Fruit fly (Drosophila melanogaster) whole organism, prepupa: ENCODE results near the gene ex.
A peak's percentile ranks its signal among the peaks of the same experiment; 100 is the strongest.

Experiments
- Blimp-1 ChIP-seq: fragments of 200-800 bp; sonication (Bioruptor generic); optimal IDR thresholded peaks from 3 replicates; lab custom pipeline; 2017; ENCODE audit warnings: missing biosample characterization, missing genetic modification characterization, mild to moderate bottlenecking, moderate library complexity, missing genetic modification reagents
- CG10631 ChIP-seq: fragments of 200-800 bp; sonication (Bioruptor generic); optimal IDR thresholded peaks from 2 replicates; lab custom pipeline; 2016; ENCODE audit warnings: missing biosample characterization, missing genetic modification characterization
- CG10669 ChIP-seq: fragments of 200-800 bp; sonication (Bioruptor generic); optimal IDR thresholded peaks from 3 replicates; lab custom pipeline; 2018; ENCODE audit warnings: missing biosample characterization, mild to moderate bottlenecking, missing genetic modification characterization, moderate library complexity
- CG11762 ChIP-seq: fragments of 200-800 bp; sonication (Bioruptor generic); optimal IDR thresholded peaks from 3 replicates; lab custom pipeline; 2016; ENCODE audit warnings: missing biosample characterization, missing genetic modification characterization; ENCODE audit not compliant: insufficient read depth
- CG11902 ChIP-seq: fragments of 200-800 bp; sonication (Bioruptor generic); optimal IDR thresholded peaks from 3 replicates; lab custom pipeline; 2016; ENCODE audit warnings: missing biosample characterization, missing genetic modification characterization
- CG1621 ChIP-seq: fragments of 200-800 bp; sonication (Bioruptor generic); optimal IDR thresholded peaks from 3 replicates; lab custom pipeline; 2018; ENCODE audit warnings: missing biosample characterization, mild to moderate bottlenecking, missing genetic modification characterization
- CG16779 ChIP-seq: fragments of 200-800 bp; sonication (Bioruptor generic); optimal IDR thresholded peaks from 3 replicates; lab custom pipeline; 2017; ENCODE audit warnings: missing biosample characterization, mild to moderate bottlenecking, missing genetic modification characterization
- CG3032 ChIP-seq: fragments of 200-800 bp; optimal IDR thresholded peaks from 2 replicates; lab custom pipeline; 2019; ENCODE audit warnings: missing biosample characterization, mild to moderate bottlenecking, missing genetic modification characterization, moderate library complexity
- CG31627 ChIP-seq: fragments of 200-800 bp; sonication (Bioruptor generic); optimal IDR thresholded peaks from 3 replicates; lab custom pipeline; 2016; ENCODE audit warnings: missing biosample characterization, missing genetic modification characterization
- CG32006 ChIP-seq: fragments of 200-800 bp; sonication (Bioruptor generic); optimal IDR thresholded peaks from 3 replicates; lab custom pipeline; 2017; ENCODE audit warnings: missing biosample characterization, mild to moderate bottlenecking, missing genetic modification characterization
- CG3919 ChIP-seq: fragments of 200-800 bp; sonication (Bioruptor generic); optimal IDR thresholded peaks from 3 replicates; lab custom pipeline; 2016; ENCODE audit warnings: missing biosample characterization, missing genetic modification characterization
- CG6163 ChIP-seq: fragments of 200-800 bp; sonication (Bioruptor generic); IDR thresholded peaks from 3 replicates; pipeline ENCODE4 v1.3.6; 2022; ENCODE audit warnings: missing biosample characterization, missing genetic modification characterization
- CG6276 ChIP-seq: fragments of 200-800 bp; sonication (Bioruptor generic); optimal IDR thresholded peaks from 2 replicates; lab custom pipeline; 2017; ENCODE audit warnings: missing biosample characterization, mild to moderate bottlenecking, missing genetic modification characterization
- CG6808 ChIP-seq: fragments of 200-800 bp; sonication (Bioruptor generic); optimal IDR thresholded peaks from 3 replicates; lab custom pipeline; 2017; ENCODE audit warnings: missing biosample characterization, missing genetic modification characterization, mild to moderate bottlenecking, moderate library complexity, missing genetic modification reagents
- CG6854 ChIP-seq: fragments of 200-800 bp; sonication (Bioruptor generic); optimal IDR thresholded peaks from 2 replicates; lab custom pipeline; 2017; ENCODE audit warnings: missing biosample characterization, mild to moderate bottlenecking, missing genetic modification characterization
- CG7368 ChIP-seq: fragments of 200-800 bp; sonication (Bioruptor generic); optimal IDR thresholded peaks from 3 replicates; lab custom pipeline; 2016; ENCODE audit warnings: missing biosample characterization, missing genetic modification characterization
- CG8319 ChIP-seq: fragments of 200-800 bp; sonication (Bioruptor generic); optimal IDR thresholded peaks from 3 replicates; lab custom pipeline; 2016; ENCODE audit warnings: missing biosample characterization, missing genetic modification characterization
- CG8632 ChIP-seq: fragments of 200-800 bp; sonication (Bioruptor generic); optimal IDR thresholded peaks from 3 replicates; lab custom pipeline; 2016; ENCODE audit warnings: missing biosample characterization, missing genetic modification characterization
- CG9139 ChIP-seq: fragments of 200-800 bp; sonication (Bioruptor generic); optimal IDR thresholded peaks from 3 replicates; lab custom pipeline; 2017; ENCODE audit warnings: missing biosample characterization, mild to moderate bottlenecking, missing genetic modification characterization
- Eip75B ChIP-seq: fragments of 200-800 bp; sonication (Bioruptor generic); optimal IDR thresholded peaks from 3 replicates; lab custom pipeline; 2016; ENCODE audit warnings: missing biosample characterization, missing genetic modification characterization
- Eip78C ChIP-seq: fragments of 200-800 bp; sonication (Bioruptor generic); peaks from one replicate; lab custom pipeline; 2016; ENCODE audit warnings: missing biosample characterization, missing genetic modification characterization
- Eip93F ChIP-seq: fragments of 200-800 bp; sonication (Bioruptor generic); optimal IDR thresholded peaks from 2 replicates; lab custom pipeline; 2016; ENCODE audit warnings: missing biosample characterization, mild to moderate bottlenecking, missing genetic modification characterization
- Ets21C ChIP-seq: fragments of 200-800 bp; sonication (Bioruptor generic); optimal IDR thresholded peaks from 3 replicates; lab custom pipeline; 2016; ENCODE audit warnings: missing biosample characterization, missing genetic modification characterization
- Ets96B ChIP-seq: fragments of 200-800 bp; optimal IDR thresholded peaks from 2 replicates; lab custom pipeline; 2019; ENCODE audit warnings: missing biosample characterization, mild to moderate bottlenecking, missing genetic modification characterization, moderate library complexity
- Hr38 ChIP-seq: sonication (Bioruptor generic); optimal IDR thresholded peaks from 2 replicates; lab custom pipeline; 2016; ENCODE audit warnings: missing biosample characterization, missing genetic modification characterization
- Hr4 ChIP-seq: fragments of 200-800 bp; sonication (Bioruptor generic); optimal IDR thresholded peaks from 3 replicates; lab custom pipeline; 2016; ENCODE audit warnings: missing biosample characterization, missing genetic modification characterization
- OdsH ChIP-seq: fragments of 200-800 bp; sonication (Bioruptor generic); optimal IDR thresholded peaks from 3 replicates; lab custom pipeline; 2016; ENCODE audit warnings: missing biosample characterization, missing genetic modification characterization
- Sox102F ChIP-seq: fragments of 200-800 bp; sonication (Bioruptor generic); optimal IDR thresholded peaks from 2 replicates; lab custom pipeline; 2016; ENCODE audit warnings: missing biosample characterization, mild to moderate bottlenecking, missing genetic modification characterization
- Sox14 ChIP-seq: fragments of 200-800 bp; sonication (Bioruptor generic); optimal IDR thresholded peaks from 3 replicates; lab custom pipeline; 2016; ENCODE audit warnings: missing biosample characterization, missing genetic modification characterization
- achi ChIP-seq: fragments of 200-800 bp; sonication (Bioruptor generic); optimal IDR thresholded peaks from 3 replicates; lab custom pipeline; 2016; ENCODE audit warnings: missing biosample characterization, missing genetic modification characterization
- acj6 ChIP-seq: fragments of 200-800 bp; sonication (Bioruptor generic); optimal IDR thresholded peaks from 3 replicates; lab custom pipeline; 2016; ENCODE audit warnings: missing biosample characterization, missing genetic modification characterization
- dac ChIP-seq: fragments of 200-800 bp; sonication (Bioruptor generic); optimal IDR thresholded peaks from 2 replicates; lab custom pipeline; 2017; ENCODE audit warnings: missing biosample characterization, mild to moderate bottlenecking, missing genetic modification characterization
- eg ChIP-seq: fragments of 200-800 bp; sonication (Bioruptor generic); IDR thresholded peaks from 3 replicates; pipeline ENCODE4 v1.3.6; 2022; ENCODE audit warnings: missing biosample characterization, missing genetic modification characterization
- fd59A ChIP-seq: fragments of 200-800 bp; sonication (Bioruptor generic); optimal IDR thresholded peaks from 2 replicates; lab custom pipeline; 2017; ENCODE audit warnings: missing biosample characterization, mild to moderate bottlenecking, missing genetic modification characterization, missing genetic modification reagents
- fkh ChIP-seq: fragments of 200-800 bp; sonication (Bioruptor generic); optimal IDR thresholded peaks from 3 replicates; lab custom pipeline; 2017; ENCODE audit warnings: missing biosample characterization, mild to moderate bottlenecking, missing genetic modification characterization, moderate library complexity
- lz ChIP-seq: fragments of 200-800 bp; sonication (Bioruptor generic); optimal IDR thresholded peaks from 3 replicates; lab custom pipeline; 2016; ENCODE audit warnings: missing biosample characterization, missing genetic modification characterization
- net ChIP-seq: fragments of 200-800 bp; sonication (Bioruptor generic); optimal IDR thresholded peaks from 3 replicates; lab custom pipeline; 2016; ENCODE audit warnings: missing biosample characterization, missing genetic modification characterization
- pdm3 ChIP-seq: fragments of 200-800 bp; sonication (Bioruptor generic); optimal IDR thresholded peaks from 3 replicates; lab custom pipeline; 2016; ENCODE audit warnings: missing biosample characterization, missing genetic modification characterization
- salr ChIP-seq, 2 experiments: fragments of 200-800 bp; sonication (Bioruptor generic); optimal IDR thresholded peaks; 3 replicates each; lab custom pipeline; 2016 to 2018; ENCODE audit warnings: missing biosample characterization in 2 of 2, missing genetic modification characterization in 2 of 2, mild to moderate bottlenecking in 1 of 2
- spab ChIP-seq: fragments of 200-800 bp; sonication (Bioruptor generic); optimal IDR thresholded peaks from 2 replicates; lab custom pipeline; 2017; ENCODE audit warnings: missing biosample characterization, mild to moderate bottlenecking, missing genetic modification characterization, missing genetic modification reagents
- ss ChIP-seq, 2 experiments: fragments of 200-800 bp; sonication (Bioruptor generic); optimal IDR thresholded peaks; 2 replicates in 1 of 2; 3 replicates in 1 of 2; lab custom pipeline; 2017 to 2018; ENCODE audit warnings: mild to moderate bottlenecking in 2 of 2, missing biosample characterization in 2 of 2, missing genetic modification characterization in 2 of 2, moderate library complexity in 1 of 2
- svp ChIP-seq: fragments of 200-800 bp; sonication (Bioruptor generic); peaks from one replicate; lab custom pipeline; 2016; ENCODE audit warnings: missing biosample characterization, missing genetic modification characterization
- topi ChIP-seq: fragments of 200-800 bp; sonication (Bioruptor generic); optimal IDR thresholded peaks from 3 replicates; lab custom pipeline; 2016; ENCODE audit warnings: missing biosample characterization, missing genetic modification characterization
- vri ChIP-seq: fragments of 200-800 bp; sonication (Bioruptor generic); optimal IDR thresholded peaks from 3 replicates; lab custom pipeline; 2016; ENCODE audit warnings: missing biosample characterization, mild to moderate bottlenecking, missing genetic modification characterization

ex gene

DNA sequence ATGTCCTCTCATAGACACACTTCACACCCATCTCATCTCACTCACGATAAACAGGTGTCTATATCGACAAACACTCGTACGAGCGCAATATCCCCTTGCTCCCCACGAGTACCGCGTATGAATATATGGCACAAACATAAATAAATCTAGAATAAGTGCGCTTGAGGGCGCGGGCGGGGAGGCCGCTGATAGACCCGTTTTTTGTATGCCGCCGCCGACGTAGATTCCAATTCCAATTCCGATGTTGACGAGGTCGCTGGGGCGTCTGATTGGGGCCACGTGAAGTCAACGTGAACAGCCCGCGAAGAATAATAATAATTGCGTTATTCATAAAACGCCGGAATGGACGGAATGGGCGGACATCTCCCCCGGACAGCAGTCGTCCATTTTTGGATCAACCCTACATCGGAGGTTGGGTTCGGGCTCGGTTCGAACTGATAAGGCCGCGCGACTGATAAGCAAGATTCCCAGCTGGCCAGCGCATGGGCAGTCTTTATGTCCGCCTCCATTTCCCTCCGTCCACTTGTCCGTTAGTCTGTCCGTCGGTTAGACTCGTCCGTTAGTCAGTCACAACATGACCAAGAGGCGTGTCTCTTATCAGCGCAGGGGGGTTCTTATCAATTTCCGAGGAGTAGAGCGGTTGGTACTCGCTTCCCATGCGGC lies 53.4 kb downstream of the ex start (continued):
- TF ChIP-seq CG3919 (GFP tag; lab: Kevin White, UChicago) (no peak), CG8319 (GFP tag; lab: Kevin White, UChicago) (no peak), CG6163 (GFP tag; lab: Robert Waterston, UW) (0 out of 3 replicates have a peak, but pooled peaks have one; percentile 36), CG6854 (GFP tag; lab: Kevin White, UChicago) (no peak), svp (GFP tag; lab: Kevin White, UChicago) (peak; percentile 100), dac (no peak), Hr4 (GFP tag; lab: Kevin White, UChicago) (no peak), Eip75B (GFP tag; lab: Kevin White, UChicago) (no peak), Sox102F (GFP tag; lab: Kevin White, UChicago) (no peak), eg (GFP tag; lab: Robert Waterston, UW) (peak; percentile 10; the same call in 1 of the 3 replicates), CG10631 (no peak), CG9139 (GFP tag; lab: Kevin White, UChicago) (no peak), Ets21C (GFP tag; lab: Kevin White, UChicago) (no peak), spab (no peak), Ets96B (tag; lab: Kevin White, UChicago) (no peak), Blimp-1 (GFP tag; lab: Kevin White, UChicago) (no peak), CG1621 (tag; lab: Kevin White, UChicago) (no peak), CG8632 (GFP tag; lab: Kevin White, UChicago) (peak; percentile 11), CG10669 (GFP tag; lab: Kevin White, UChicago) (no peak), CG11902 (GFP tag; lab: Kevin White, UChicago) (no peak), ss (GFP tag; optimal IDR thresholded peaks at IDR 0.05; lab: Kevin White, UChicago) (no peak), CG3032 (tag; lab: Kevin White, UChicago) (peak; percentile 42), CG6808 (GFP tag; lab: Kevin White, UChicago) (peak; percentile 20), topi (GFP tag; lab: Kevin White, UChicago) (no peak), fd59A (no peak), pdm3 (GFP tag; lab: Kevin White, UChicago) (no peak), salr (GFP tag; optimal IDR thresholded peaks at IDR 0.05; lab: Kevin White, UChicago) (no peak), OdsH (GFP tag; lab: Kevin White, UChicago) (no peak), Sox14 (GFP tag; lab: Kevin White, UChicago) (peak; percentile 38), lz (GFP tag; lab: Kevin White, UChicago) (no peak), acj6 (GFP tag; lab: Kevin White, UChicago) (no peak)

DNA sequence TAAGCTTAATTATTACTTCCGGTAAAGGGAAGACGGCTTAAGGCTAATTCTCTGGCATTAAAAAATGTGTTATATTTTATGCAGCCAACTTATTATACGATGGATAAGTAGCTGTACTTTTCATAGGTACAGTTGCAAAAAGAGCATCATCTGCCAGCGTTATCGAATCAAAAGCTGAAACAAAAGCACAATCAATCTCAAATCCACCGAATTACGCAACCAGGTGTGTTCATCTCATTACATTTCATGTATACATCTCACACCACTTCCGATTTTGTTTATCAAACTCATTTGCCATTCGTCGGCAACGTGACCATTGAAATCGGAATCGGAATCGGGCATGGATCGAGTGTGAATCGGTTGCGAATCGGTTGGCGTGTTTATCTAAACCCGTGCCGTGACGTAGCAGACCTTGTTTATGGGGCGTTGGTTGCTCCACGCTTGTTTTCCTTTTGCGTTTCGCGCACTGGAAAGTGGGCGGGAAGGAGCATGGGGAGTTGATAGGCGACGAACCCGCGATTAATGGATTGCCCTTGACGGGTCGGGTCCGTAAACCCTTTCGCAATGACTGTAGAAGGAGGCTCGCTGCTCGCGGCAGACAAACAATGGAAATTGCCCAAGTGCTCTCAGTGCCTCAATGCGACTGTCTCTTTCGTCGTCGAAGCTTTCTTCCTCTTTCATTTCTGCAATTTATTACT lies 54.2 kb downstream of the ex start:
- no peak for TF ChIP-seq CG32006 (GFP tag; lab: Kevin White, UChicago)
- TF ChIP-seq Eip93F (GFP tag; lab: Kevin White, UChicago) = peak; percentile 48

DNA sequence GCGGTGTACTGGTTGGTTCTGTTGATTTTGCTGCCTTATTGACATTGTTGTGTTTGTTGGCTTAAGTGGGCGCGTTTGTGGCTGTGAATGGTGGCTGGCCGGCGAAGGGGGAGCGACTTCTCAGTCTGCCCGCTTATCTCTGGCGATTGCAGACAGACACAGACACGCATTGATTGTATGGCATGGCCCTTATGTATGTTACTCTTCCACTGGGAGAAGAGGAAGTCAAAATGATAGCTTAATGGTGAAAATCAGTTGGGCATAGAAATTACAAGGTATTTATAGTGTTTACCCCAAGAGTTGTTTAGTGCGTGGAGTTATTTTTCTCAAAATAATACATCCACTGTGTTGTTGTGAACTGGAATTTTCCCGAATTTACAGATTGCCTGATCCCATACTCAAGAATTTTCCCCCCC lies 54.8 kb downstream of the ex start:
- TF ChIP-seq CG7368 (peak; percentile 83), Blimp-1 (GFP tag; lab: Kevin White, UChicago) (peak; percentile 70), fkh (GFP tag; lab: Kevin White, UChicago) (peak; percentile 100), Sox102F (GFP tag; lab: Kevin White, UChicago) (peak; percentile 88), Eip78C (GFP tag; lab: Kevin White, UChicago) (peak; percentile 96), topi (GFP tag; lab: Kevin White, UChicago) (peak; percentile 75), CG3919 (GFP tag; lab: Kevin White, UChicago) (peak; percentile 80), Hr38 (peak; percentile 69), lz (GFP tag; lab: Kevin White, UChicago) (peak; percentile 76), CG10669 (GFP tag; lab: Kevin White, UChicago) (peak; percentile 80), CG3032 (tag; lab: Kevin White, UChicago) (peak; percentile 51), CG31627 (GFP tag; lab: Kevin White, UChicago) (peak; percentile 58), CG6276 (peak; percentile 60), CG11762 (GFP tag; lab: Kevin White, UChicago) (peak; percentile 43), salr (GFP tag; optimal IDR thresholded peaks at IDR 0.05; lab: Kevin White, UChicago) (peak; percentile 55 to 67), achi (GFP tag; lab: Kevin White, UChicago) (peak; percentile 79), CG8632 (GFP tag; lab: Kevin White, UChicago) (peak; percentile 82), net (GFP tag; lab: Kevin White, UChicago) (peak; percentile 88), Ets21C (GFP tag; lab: Kevin White, UChicago) (peak; percentile 46), Eip93F (GFP tag; lab: Kevin White, UChicago) (no peak), CG6854 (GFP tag; lab: Kevin White, UChicago) (peak; percentile 90), vri (GFP tag; lab: Kevin White, UChicago) (peak; percentile 93), CG6163 (GFP tag; lab: Robert Waterston, UW) (peak; percentile 88), CG16779 (tag; lab: Kevin White, UChicago) (peak; percentile 79)
